Worm (Caenorhabditis elegans) whole organism, midembryonic: ENCODE measurements around the gene nhr-251.

Source experiments
- T22C8.4 ChIP-seq: fragments of 200-800 bp; sonication (Bioruptor generic); IDR thresholded peaks from 2 replicates; pipeline ENCODE4 v1.3.6; 2022; ENCODE audit warnings: missing genetic modification characterization, missing compliant biosample characterization
- cog-1 ChIP-seq: sonication (generic microtip); optimal IDR thresholded peaks from 2 replicates; lab custom pipeline; 2016; ENCODE audit warnings: missing genetic modification characterization, missing compliant biosample characterization
- flt-1 ChIP-seq: fragments of 200-800 bp; sonication (Bioruptor generic); IDR thresholded peaks from 2 replicates; pipeline ENCODE4 v1.3.6; 2022; ENCODE audit warnings: missing genetic modification characterization, missing compliant biosample characterization
- klf-2 ChIP-seq: fragments of 200-800 bp; sonication (Bioruptor generic); conservative IDR thresholded peaks from 2 replicates; pipeline ENCODE4 v1.3.6; 2022; ENCODE audit warnings: missing genetic modification reagents, missing genetic modification characterization, missing compliant biosample characterization
- med-1 ChIP-seq: sonication (generic microtip); optimal IDR thresholded peaks from 2 replicates; lab custom pipeline; 2017; ENCODE audit warnings: missing genetic modification characterization, mild to moderate bottlenecking, missing compliant biosample characterization, antibody characterized with exemption, missing genetic modification reagents; ENCODE audit not compliant: insufficient read depth
- ref-1 ChIP-seq: fragments of 200-800 bp; sonication (Bioruptor generic); conservative IDR thresholded peaks from 2 replicates; pipeline ENCODE4 v1.3.6; 2022; ENCODE audit warnings: missing genetic modification reagents, missing genetic modification characterization, missing compliant biosample characterization
- tab-1 ChIP-seq: fragments of 200-800 bp; sonication (Bioruptor generic); IDR thresholded peaks from 2 replicates; pipeline ENCODE4 v1.3.6; 2022; ENCODE audit warnings: missing genetic modification characterization, missing compliant biosample characterization
- ztf-23 ChIP-seq: fragments of 200-800 bp; sonication (Bioruptor generic); IDR thresholded peaks from 2 replicates; pipeline ENCODE4 v1.3.6; 2022; ENCODE audit warnings: missing genetic modification reagents, missing genetic modification characterization, missing compliant biosample characterization
- ztf-29 ChIP-seq: fragments of 200-800 bp; sonication (Bioruptor generic); IDR thresholded peaks from 2 replicates; pipeline ENCODE4 v1.3.6; 2022; ENCODE audit warnings: missing genetic modification reagents, missing genetic modification characterization, missing compliant biosample characterization

nhr-251 gene

DNA sequence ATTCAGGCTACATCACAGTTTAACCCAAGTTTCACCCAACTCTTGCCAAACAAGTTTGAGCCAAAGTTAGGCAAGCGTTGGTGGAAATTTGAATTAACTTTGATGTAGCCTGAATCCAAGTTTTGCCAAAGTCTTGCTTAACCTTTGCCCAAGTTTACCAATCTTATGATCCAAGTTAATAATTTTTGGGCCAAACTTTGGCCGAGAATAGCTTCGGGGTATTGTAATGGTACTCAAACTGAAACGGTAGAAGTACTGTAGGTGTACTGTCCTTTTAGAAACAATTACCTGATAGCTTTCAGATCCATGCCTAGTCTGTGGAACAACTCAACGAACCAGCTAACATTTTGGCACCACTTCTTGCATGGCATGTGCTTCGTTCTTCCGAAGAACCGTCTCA lies at the start of gene nhr-251:
Gene nhr-251 (plus strand): TSS at position 301 of the 400 bp plus-strand sequence.
- no peak for TF ChIP-seq T22C8.4 (GFP tag; lab: Robert Waterston, UW)

DNA sequence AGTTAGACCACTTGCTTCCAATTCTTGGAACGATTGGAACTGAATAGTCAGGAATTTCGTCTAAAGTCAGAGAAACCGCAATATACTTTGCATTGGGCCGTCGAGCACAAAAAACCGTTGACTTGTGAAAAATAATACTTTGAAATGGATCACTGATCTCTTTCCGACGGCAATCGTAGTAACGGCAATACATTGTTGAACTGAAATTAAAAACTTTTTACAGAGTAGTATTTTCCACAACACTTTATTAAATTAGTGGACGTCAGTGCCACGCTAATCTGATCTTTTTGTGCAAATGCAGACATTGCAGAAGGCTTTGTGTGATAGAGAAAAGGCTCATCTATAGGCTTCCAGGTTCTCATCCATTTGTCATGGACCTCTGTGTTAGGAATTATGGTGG lies 47.9 kb upstream of the nhr-251 start:
- TF ChIP-seq ztf-29 (no peak), ztf-23 (GFP tag; lab: Robert Waterston, UW) (no peak), T22C8.4 (GFP tag; lab: Robert Waterston, UW) (no peak), klf-2 (no peak), flt-1 (GFP tag; lab: Robert Waterston, UW) (no peak), med-1 (GFP tag; lab: Kevin White, UChicago) (no peak), ref-1 (no peak), tab-1 (no peak), cog-1 (tag; lab: Kevin White, UChicago) (no peak)

DNA sequence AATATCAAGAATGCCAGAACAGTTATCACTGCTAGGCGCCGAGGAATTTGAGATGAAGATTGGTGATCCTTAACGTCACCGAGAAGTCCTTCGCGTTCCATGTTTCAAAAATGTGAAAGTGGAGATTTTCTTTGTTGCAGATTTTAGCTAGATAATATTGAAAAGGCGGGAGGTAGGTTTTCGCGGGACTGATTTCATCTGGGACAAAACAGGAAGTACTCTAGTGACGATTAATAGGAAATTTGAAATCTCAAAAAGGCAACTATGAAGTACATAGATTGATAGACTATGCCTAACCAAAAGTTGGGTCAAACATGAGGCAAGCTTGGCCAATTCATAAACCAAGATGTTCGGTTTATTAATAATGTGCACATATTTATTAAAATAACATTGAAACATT lies 47.3 kb upstream of the nhr-251 start, which contains the start of gene C14C6.8:
Gene C14C6.8 (minus strand): TSS at position 101 of the 400 bp plus-strand sequence.
- TF ChIP-seq ref-1, result no peak
- no peak for TF ChIP-seq ztf-23 (GFP tag; lab: Robert Waterston, UW)
- no peak for TF ChIP-seq ztf-29
- TF ChIP-seq med-1 (GFP tag; lab: Kevin White, UChicago), result no peak
- TF ChIP-seq cog-1 (tag; lab: Kevin White, UChicago), result no peak
- TF ChIP-seq flt-1 (GFP tag; lab: Robert Waterston, UW), result no peak
- no peak for TF ChIP-seq T22C8.4 (GFP tag; lab: Robert Waterston, UW)

DNA sequence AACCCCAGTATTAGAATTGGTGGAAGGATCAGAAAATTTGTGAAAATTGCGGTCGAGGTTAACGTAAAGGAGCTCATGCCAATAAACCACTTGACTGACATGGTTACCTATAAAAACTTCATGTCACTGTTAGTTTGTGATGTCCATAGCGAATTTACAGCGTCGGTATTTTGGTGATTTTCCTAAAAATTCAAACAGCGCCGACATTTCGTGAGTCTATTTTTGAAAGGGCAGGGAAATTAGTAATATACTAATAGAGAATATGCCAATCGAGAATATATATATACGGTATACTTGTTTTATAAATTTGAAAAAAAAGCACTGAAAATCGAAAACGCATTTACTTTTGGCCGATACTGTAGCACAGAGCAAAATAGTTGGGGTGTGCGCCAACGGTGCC lies 44.3 kb upstream of the nhr-251 start, which contains the start of gene srx-8:
Gene srx-8 (minus strand): TSS at position 101 of the 400 bp plus-strand sequence.
- no peak for TF ChIP-seq ref-1
- no peak for TF ChIP-seq ztf-23 (GFP tag; lab: Robert Waterston, UW)
- TF ChIP-seq cog-1 (tag; lab: Kevin White, UChicago), result no peak
- TF ChIP-seq med-1 (GFP tag; lab: Kevin White, UChicago), result no peak
- TF ChIP-seq tab-1, result no peak
- no peak for TF ChIP-seq ztf-29
- no peak for TF ChIP-seq flt-1 (GFP tag; lab: Robert Waterston, UW)
- TF ChIP-seq klf-2, result no peak
- TF ChIP-seq T22C8.4 (GFP tag; lab: Robert Waterston, UW), result no peak

DNA sequence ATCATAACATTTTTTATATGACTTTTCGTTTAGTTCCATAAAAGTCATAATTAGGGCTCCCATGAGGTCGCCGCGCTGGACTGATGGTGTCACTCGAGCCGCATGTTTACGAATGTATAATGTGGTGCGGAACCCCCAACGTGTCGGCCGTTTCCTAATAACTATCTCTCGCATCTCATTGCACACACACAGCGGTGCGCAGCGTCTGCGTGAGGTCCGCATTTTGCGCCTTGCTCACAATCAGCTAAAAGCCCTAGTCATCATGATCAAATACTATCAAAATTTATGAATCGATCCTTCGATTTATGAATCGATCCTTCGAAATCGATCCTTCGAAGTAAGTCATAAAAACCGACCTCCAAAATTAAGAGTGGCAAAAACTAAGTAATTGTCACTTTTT lies 40.4 kb upstream of the nhr-251 start, which contains the start of gene srx-7:
Gene srx-7 (plus strand): TSS at position 256 of the 400 bp plus-strand sequence.
- TF ChIP-seq ref-1 (no peak), ztf-29 (no peak)

DNA sequence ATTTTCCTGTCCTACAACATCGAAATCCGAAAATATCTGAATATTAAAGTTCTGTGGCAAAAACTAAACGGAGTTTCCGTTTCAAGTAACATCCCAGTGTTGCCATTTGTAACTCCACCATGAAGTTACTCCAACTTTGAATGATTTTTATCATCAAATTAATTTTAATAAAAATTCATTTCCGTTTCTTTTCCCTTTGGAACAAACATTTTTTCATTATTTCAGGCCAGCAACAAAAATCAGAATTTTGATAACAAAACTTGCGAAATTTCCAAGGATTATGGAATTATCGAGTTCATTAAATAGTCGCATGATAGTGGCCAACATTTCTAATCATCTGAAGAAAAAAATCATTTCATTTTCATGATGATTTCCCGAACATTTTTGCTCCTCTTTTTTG lies 37.5 kb upstream of the nhr-251 start, which contains the start of gene C14C6.2:
Gene C14C6.2 (plus strand): TSS at position 301 of the 400 bp plus-strand sequence.
- TF ChIP-seq tab-1, result no peak
- no peak for TF ChIP-seq flt-1 (GFP tag; lab: Robert Waterston, UW)
- no peak for TF ChIP-seq ztf-23 (GFP tag; lab: Robert Waterston, UW)
- no peak for TF ChIP-seq klf-2

DNA sequence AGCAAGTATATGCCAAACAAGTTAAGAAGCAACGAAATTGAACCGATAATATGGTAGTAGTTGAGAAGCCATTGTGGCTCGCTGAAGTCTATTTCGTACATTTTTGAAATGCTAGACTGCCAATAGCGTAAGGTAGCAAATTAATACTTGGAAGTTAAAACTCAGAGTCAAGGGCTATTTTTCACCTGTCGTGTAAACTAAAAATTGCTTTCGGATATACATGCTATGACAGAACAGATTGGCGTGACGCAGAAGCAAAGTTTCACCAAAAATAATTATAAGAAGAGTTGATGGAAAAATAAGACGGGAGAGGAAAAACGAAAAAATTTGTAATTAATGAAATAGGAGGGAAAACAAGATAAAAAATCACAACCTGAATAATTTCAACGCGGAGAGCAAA lies 34.3 kb upstream of the nhr-251 start, which contains the start of gene sri-73:
Gene sri-73 (minus strand): TSS at position 101 of the 400 bp plus-strand sequence.
- TF ChIP-seq klf-2 (no peak), flt-1 (GFP tag; lab: Robert Waterston, UW) (no peak), med-1 (GFP tag; lab: Kevin White, UChicago) (no peak), T22C8.4 (GFP tag; lab: Robert Waterston, UW) (no peak)

DNA sequence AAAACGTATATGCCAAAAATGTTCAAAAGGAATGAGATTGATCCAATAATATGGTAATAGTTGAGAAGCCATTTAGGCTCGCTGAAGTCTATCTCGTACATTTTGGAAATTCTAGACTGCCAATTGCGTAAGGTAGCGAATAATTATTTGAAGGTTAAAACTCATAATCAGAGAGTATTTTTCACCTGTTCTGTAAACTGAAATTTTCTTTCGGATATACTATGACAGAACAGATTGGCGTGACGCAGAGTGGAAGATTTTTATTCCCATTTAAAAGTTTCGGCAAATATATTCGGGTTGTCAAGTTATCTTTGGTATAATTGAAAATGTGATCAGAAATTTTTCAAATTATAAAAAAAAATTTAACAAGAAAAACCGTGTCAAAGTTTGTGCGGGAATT lies 32.2 kb upstream of the nhr-251 start, which contains the start of gene sri-72:
Gene sri-72 (minus strand): TSS at position 101 of the 400 bp plus-strand sequence.
- TF ChIP-seq ref-1 (no peak), flt-1 (GFP tag; lab: Robert Waterston, UW) (no peak), klf-2 (no peak), cog-1 (tag; lab: Kevin White, UChicago) (no peak), tab-1 (no peak), T22C8.4 (GFP tag; lab: Robert Waterston, UW) (no peak), ztf-29 (no peak), ztf-23 (GFP tag; lab: Robert Waterston, UW) (no peak), med-1 (GFP tag; lab: Kevin White, UChicago) (no peak)

DNA sequence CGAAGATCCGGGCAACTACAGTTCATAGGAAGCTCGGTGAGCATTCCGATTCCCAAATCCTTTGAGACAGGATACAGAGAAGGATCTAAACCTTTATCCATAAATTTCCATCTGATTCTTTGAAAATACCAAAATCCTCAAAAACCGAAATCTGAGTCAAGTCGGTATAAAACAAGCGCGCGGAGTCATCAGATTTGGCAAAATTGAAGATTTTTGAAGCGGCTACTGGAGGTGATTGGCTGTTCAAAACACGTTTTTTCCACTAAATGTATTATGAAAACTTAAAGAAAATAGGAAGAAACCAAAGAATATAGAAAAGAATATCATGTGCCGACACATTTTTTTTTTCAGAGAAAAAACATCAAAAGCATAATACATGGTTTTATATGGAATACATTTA lies 25.7 kb upstream of the nhr-251 start, which contains the start of gene C14C6.13:
Gene C14C6.13 (minus strand): TSS at position 101 of the 400 bp plus-strand sequence.
- no peak for TF ChIP-seq cog-1 (tag; lab: Kevin White, UChicago)
- no peak for TF ChIP-seq ztf-29
- no peak for TF ChIP-seq flt-1 (GFP tag; lab: Robert Waterston, UW)
- no peak for TF ChIP-seq ztf-23 (GFP tag; lab: Robert Waterston, UW)
- TF ChIP-seq klf-2, result no peak
- TF ChIP-seq T22C8.4 (GFP tag; lab: Robert Waterston, UW), result no peak
- TF ChIP-seq tab-1, result no peak
- no peak for TF ChIP-seq med-1 (GFP tag; lab: Kevin White, UChicago)
- TF ChIP-seq ref-1, result no peak

DNA sequence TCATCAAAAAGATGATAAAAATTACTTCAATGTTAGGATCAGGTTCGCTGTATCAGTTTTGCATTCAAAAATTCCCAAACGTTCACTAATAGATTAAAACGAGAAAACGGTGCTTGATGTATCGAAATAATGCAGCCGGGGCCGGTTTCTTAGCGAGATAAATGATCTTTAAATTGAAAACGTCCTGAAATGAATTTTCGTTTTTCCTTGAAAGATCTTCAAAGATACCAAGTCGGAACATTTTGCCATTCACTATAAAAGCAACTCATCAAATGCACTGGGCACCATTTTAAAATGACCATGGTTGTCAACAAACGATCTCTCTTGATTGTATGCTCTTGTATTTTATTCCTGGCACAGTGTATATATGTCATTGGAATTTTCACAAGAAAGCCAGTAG lies 24.3 kb upstream of the nhr-251 start, which contains the start of gene K06H6.5:
Gene K06H6.5 (plus strand): TSS at position 301 of the 400 bp plus-strand sequence.
- TF ChIP-seq cog-1 (tag; lab: Kevin White, UChicago), result no peak
- no peak for TF ChIP-seq med-1 (GFP tag; lab: Kevin White, UChicago)
- no peak for TF ChIP-seq klf-2
- no peak for TF ChIP-seq ztf-29
- no peak for TF ChIP-seq ztf-23 (GFP tag; lab: Robert Waterston, UW)
- TF ChIP-seq flt-1 (GFP tag; lab: Robert Waterston, UW), result no peak
- TF ChIP-seq ref-1, result no peak
- no peak for TF ChIP-seq tab-1
- TF ChIP-seq T22C8.4 (GFP tag; lab: Robert Waterston, UW), result no peak

DNA sequence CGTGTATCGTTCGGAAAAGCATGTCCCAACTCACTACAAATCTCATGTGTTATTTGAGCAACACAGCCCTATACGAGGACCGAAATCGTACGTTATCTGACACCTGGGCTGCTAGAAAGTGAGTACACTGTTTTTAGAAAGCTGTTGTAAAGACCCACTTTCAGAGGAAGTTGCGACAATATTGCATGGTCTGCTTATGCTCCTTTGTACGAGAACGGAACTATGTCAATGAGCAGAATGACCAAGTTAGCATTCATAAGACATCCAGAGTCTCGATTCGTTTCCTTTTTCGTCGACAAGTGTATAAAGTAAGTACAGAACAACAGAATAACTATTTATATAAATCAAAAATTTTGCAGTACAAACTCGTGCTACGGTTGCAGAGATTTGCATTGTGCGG lies 23.4 kb upstream of the nhr-251 start:
- TF ChIP-seq T22C8.4 (GFP tag; lab: Robert Waterston, UW), result no peak
- TF ChIP-seq cog-1 (tag; lab: Kevin White, UChicago), result no peak
- no peak for TF ChIP-seq flt-1 (GFP tag; lab: Robert Waterston, UW)
- no peak for TF ChIP-seq ztf-29
- TF ChIP-seq tab-1, result no peak
- TF ChIP-seq klf-2, result no peak
- no peak for TF ChIP-seq med-1 (GFP tag; lab: Kevin White, UChicago)
- TF ChIP-seq ref-1, result no peak
- TF ChIP-seq ztf-23 (GFP tag; lab: Robert Waterston, UW), result no peak
